Fruit fly (Drosophila melanogaster): ENCODE results near the gene CG44013.

Gene CG44013

DNA sequence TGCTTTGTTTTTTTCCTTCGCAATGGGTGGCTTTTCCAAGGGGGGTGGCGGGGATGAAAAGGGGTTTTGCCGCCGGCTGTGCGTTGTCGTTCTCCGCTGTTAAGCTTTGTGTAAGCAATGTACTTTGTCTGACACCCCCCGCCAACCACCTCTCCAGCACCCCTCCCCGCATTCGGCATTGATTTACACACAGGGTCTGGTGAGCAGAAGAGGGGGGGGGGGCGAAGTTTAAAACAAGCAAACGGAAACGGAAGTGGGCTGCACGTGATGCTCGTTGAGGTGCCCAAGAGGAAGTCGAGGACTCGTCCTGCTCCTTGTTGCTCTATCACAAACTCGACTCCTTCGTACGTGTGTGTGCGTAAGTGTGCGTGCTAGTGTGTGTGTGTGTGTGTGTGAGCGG is 7.4 kb upstream of the CG44013 start:
- TF ChIP-seq Sin3A (optimal IDR thresholded peaks at IDR 0.05) (no peak), Myc (optimal IDR thresholded peaks at IDR 0.05) (no peak), ttk (optimal IDR thresholded peaks at IDR 0.05) (no peak), insv (optimal IDR thresholded peaks at IDR 0.05) (no peak), h (optimal IDR thresholded peaks at IDR 0.05) (no peak), psq (optimal IDR thresholded peaks at IDR 0.05) (no peak)

DNA sequence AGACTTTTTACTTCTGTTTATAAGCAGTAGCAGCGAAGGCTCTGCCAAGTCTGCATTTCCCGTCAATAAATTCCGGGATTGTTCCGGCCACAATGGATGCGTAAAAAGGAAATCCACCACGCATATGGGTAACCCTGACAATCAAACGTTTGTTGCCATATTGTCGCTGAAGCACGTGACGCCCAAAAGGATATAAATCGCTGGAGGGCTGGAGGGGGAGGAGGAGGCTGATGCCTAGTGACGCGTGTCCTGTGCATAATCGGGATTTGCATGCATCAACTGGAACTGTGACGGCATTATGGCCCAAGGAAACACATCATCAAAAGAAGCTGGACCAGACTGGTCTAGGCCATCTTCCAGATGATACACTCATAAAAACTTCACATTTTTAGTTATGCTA is 3.5 kb upstream of the CG44013 start:
- TF ChIP-seq psq (optimal IDR thresholded peaks at IDR 0.05): no peak
- TF ChIP-seq h (optimal IDR thresholded peaks at IDR 0.05): no peak
- TF ChIP-seq ttk (optimal IDR thresholded peaks at IDR 0.05): no peak
- TF ChIP-seq insv (optimal IDR thresholded peaks at IDR 0.05): no peak
- TF ChIP-seq Myc (optimal IDR thresholded peaks at IDR 0.05): no peak
- no peak for TF ChIP-seq Sin3A (optimal IDR thresholded peaks at IDR 0.05)

DNA sequence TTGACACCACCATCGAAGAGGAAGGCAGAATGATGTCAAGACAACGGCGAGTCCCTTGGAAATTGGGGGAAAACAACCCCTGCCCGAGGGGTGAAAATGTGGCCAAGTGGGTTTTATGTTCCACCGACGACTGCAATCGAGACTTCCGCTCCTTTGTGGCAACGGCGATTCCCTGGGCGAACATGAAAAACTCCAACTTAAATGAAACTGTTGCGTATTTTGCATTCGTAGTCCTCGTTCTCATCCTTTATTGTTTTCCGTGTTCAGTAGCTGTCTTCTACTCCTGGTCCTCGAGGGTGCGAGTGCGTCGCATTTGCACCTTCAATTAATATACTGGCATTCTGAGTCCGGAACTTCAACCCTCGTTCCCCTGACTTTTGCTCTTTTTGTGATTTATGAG is 2.5 kb upstream of the CG44013 start:
- no peak for TF ChIP-seq Myc (optimal IDR thresholded peaks at IDR 0.05)
- no peak for TF ChIP-seq h (optimal IDR thresholded peaks at IDR 0.05)
- no peak for TF ChIP-seq psq (optimal IDR thresholded peaks at IDR 0.05)
- TF ChIP-seq ttk (optimal IDR thresholded peaks at IDR 0.05): no peak
- TF ChIP-seq insv (optimal IDR thresholded peaks at IDR 0.05): no peak
- no peak for TF ChIP-seq Sin3A (optimal IDR thresholded peaks at IDR 0.05)

DNA sequence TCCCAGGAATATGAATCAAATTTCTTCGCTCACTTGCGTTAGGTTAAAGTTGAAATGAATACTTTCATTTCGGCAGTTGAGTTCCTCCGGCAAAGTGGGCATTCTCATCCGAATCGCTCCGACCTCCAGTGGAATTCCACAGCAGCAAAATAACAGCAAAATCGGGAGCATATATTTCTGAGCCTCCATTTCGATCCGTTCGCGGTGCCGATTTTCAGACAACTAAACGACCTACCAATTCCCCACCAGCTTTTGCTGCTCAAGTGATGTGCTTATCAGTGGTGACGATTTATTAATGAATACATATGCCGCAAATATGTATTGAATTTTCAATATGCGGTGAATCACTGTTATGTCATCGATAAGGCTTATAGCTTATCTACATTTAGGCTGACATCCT is 1.1 kb downstream of the CG44013 start, which contains the start of gene CG44014:
Gene CG44014, minus strand, starts transcription at position 256 of the 400 bp plus-strand sequence.
- TF ChIP-seq Sin3A (optimal IDR thresholded peaks at IDR 0.05): no peak
- no peak for TF ChIP-seq h (optimal IDR thresholded peaks at IDR 0.05)
- no peak for TF ChIP-seq ttk (optimal IDR thresholded peaks at IDR 0.05)
- TF ChIP-seq insv (optimal IDR thresholded peaks at IDR 0.05): no peak
- no peak for TF ChIP-seq psq (optimal IDR thresholded peaks at IDR 0.05)
- TF ChIP-seq Myc (optimal IDR thresholded peaks at IDR 0.05): no peak

DNA sequence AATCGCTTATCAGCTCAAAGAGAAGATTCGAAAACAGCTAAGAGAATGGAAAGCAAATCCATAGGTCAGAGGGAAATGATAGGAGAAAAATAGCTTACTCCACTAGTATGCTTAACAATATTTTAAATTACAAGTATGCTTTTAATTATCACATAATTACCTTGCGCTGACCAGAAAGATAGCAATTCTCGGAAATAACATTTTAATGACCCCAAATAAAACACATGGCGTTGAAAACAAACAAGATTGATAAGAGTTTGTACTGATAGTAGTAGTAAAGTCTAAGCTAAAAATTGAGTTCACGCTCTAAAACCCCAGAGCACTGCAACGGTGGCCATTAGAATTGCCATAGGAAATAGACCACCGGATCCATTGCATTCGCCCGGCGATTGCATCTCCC is 2.0 kb downstream of the CG44013 start:
- TF ChIP-seq psq (optimal IDR thresholded peaks at IDR 0.05) (no peak), h (optimal IDR thresholded peaks at IDR 0.05) (no peak), insv (optimal IDR thresholded peaks at IDR 0.05) (no peak), Myc (optimal IDR thresholded peaks at IDR 0.05) (no peak), Sin3A (optimal IDR thresholded peaks at IDR 0.05) (no peak), ttk (optimal IDR thresholded peaks at IDR 0.05) (no peak)

DNA sequence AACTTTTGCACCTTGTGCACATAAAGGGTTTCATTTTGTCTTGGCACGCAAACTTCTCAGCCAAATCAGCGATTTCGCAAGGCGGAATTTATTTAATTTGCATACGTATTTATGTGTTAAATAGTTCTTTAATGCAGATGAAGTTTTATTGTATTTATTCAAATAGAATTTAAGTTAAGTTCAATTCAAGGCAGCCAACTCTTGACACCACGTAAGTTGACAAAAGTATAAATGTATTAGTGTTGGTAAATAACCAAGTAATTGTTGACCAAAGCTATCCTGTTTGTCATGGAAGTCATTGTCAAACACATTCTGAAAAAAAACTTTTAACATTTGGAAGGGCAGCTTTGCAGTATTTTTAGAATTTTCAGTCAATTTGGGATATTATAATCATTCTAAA is 15.4 kb downstream of the CG44013 start, which contains the start of gene maca:
Gene maca, plus strand, starts transcription at position 301 of the 400 bp plus-strand sequence.
- TF ChIP-seq ttk (optimal IDR thresholded peaks at IDR 0.05) (no peak), h (optimal IDR thresholded peaks at IDR 0.05) (no peak), Myc (optimal IDR thresholded peaks at IDR 0.05) (no peak), psq (optimal IDR thresholded peaks at IDR 0.05) (no peak)

DNA sequence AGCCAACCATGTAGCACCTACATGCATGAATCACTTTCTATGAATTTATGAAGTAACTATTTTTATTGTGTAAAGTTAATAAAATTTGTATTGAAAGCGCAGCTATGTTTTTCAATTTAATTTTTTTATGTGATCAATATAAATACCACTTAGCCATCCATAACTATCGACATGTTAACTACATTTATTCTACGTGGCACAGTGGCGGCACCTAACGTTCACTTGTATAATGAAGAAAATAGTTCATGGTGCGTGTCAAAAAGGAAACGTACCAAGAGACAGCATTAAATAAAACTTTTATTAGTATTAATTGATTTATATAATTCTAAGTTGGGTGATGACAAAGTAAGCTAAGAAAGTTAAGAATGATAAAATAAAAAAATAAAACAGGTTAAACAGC is 16.5 kb downstream of the CG44013 start:
- no peak for TF ChIP-seq insv (optimal IDR thresholded peaks at IDR 0.05)
- TF ChIP-seq psq (optimal IDR thresholded peaks at IDR 0.05): no peak
- no peak for TF ChIP-seq Sin3A (optimal IDR thresholded peaks at IDR 0.05)
- no peak for TF ChIP-seq Myc (optimal IDR thresholded peaks at IDR 0.05)
- TF ChIP-seq ttk (optimal IDR thresholded peaks at IDR 0.05): no peak
- TF ChIP-seq h (optimal IDR thresholded peaks at IDR 0.05): no peak

DNA sequence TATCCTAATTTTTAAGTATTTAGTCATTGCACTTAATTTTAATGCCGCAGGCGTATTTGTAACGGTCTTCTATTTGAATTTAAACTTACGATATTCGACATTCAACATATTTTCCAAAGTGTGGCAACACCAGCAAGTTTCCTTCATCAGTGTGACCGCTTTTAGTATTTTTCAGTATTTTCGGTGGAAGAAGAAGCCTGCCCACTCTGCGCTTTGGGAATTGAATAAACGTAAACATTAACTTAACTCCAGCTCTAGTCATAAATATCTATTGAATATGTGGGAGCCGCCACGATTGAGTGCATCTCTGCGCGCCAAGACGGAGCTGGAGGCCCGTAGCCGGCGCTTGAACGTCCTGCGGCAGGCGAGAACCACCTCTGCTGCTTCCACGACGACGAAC is 23.9 kb downstream of the CG44013 start, which contains the start of gene obe:
Gene obe, plus strand, starts transcription at position 185 of the 400 bp plus-strand sequence.
- TF ChIP-seq psq (optimal IDR thresholded peaks at IDR 0.05) (no peak), h (optimal IDR thresholded peaks at IDR 0.05) (no peak), Myc (optimal IDR thresholded peaks at IDR 0.05) (no peak), insv (optimal IDR thresholded peaks at IDR 0.05) (no peak), Sin3A (optimal IDR thresholded peaks at IDR 0.05) (no peak), ttk (optimal IDR thresholded peaks at IDR 0.05) (no peak)

DNA sequence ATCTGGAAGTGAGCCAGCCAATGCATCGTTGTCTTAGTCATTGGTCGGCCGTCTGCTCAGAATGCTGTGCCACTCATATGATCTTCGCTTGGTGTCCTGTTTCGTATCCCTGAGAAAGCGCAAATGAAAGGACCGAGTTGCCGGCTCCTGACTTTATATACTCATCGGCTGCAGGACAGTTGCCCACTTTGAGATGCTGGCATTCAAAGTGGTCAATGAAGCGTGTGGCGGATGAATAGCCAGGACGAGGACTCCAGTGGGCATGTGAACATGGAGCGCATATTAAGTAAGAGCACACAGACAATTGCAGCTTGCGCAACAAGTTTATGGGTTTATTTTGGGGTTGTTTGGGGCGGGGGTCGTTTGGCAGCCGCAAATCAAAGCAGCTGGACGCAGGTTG is 24.4 kb downstream of the CG44013 start, which contains the start of gene Trissin:
Gene Trissin, minus strand, starts transcription at position 101 of the 400 bp plus-strand sequence.
- TF ChIP-seq insv (optimal IDR thresholded peaks at IDR 0.05) (no peak), psq (optimal IDR thresholded peaks at IDR 0.05) (no peak), Sin3A (optimal IDR thresholded peaks at IDR 0.05) (no peak), ttk (optimal IDR thresholded peaks at IDR 0.05) (no peak), h (optimal IDR thresholded peaks at IDR 0.05) (no peak)

DNA sequence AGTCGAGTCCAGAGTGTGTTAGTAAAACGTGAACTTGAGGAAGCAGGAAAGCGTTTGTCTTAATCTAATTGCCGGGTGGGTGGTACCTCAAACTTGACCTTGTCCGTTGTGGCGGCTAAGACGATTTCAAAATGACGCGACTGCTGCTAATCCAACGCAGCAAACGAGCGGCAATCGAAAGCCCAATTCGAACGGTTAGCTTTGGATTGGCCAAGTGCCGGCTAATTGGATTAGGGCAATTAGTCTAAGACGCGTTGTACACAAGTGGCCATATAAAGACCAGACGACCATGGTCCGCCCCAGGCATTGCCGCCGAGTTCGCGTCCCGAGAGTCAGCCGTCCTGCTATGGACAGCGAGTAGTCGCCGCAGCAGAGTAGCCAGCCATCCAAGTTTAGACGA is 26.9 kb downstream of the CG44013 start, which contains the start of gene Rh6:
Gene Rh6, plus strand, starts transcription at position 301 of the 400 bp plus-strand sequence.
- TF ChIP-seq h (optimal IDR thresholded peaks at IDR 0.05) (no peak), Sin3A (optimal IDR thresholded peaks at IDR 0.05) (no peak), ttk (optimal IDR thresholded peaks at IDR 0.05) (no peak), psq (optimal IDR thresholded peaks at IDR 0.05) (no peak), Myc (optimal IDR thresholded peaks at IDR 0.05) (no peak), insv (optimal IDR thresholded peaks at IDR 0.05) (no peak)

DNA sequence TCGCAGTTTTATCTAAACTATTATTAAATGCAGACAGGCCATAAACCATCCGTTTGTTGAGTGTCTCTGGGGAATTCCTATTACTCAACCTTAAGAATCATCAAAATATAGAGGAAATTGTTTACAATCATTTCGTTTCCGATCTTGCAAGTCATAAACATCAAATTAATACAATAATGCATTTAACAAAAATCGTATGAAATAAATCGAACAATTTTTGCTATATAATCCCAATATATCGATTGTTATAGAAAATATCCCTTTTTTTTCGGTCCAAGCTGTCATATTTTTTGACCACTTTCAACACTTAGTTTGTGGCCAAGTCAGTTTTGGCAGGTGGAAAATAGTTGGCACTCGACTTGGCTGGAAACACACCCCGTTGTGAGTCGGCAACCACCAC is 28.1 kb downstream of the CG44013 start, which contains the start of gene B9d1:
Gene B9d1, plus strand, starts transcription at position 301 of the 400 bp plus-strand sequence.
- TF ChIP-seq Sin3A (optimal IDR thresholded peaks at IDR 0.05): no peak
- TF ChIP-seq Myc (optimal IDR thresholded peaks at IDR 0.05): no peak
- no peak for TF ChIP-seq psq (optimal IDR thresholded peaks at IDR 0.05)
- no peak for TF ChIP-seq insv (optimal IDR thresholded peaks at IDR 0.05)
- TF ChIP-seq ttk (optimal IDR thresholded peaks at IDR 0.05): no peak
- no peak for TF ChIP-seq h (optimal IDR thresholded peaks at IDR 0.05)

DNA sequence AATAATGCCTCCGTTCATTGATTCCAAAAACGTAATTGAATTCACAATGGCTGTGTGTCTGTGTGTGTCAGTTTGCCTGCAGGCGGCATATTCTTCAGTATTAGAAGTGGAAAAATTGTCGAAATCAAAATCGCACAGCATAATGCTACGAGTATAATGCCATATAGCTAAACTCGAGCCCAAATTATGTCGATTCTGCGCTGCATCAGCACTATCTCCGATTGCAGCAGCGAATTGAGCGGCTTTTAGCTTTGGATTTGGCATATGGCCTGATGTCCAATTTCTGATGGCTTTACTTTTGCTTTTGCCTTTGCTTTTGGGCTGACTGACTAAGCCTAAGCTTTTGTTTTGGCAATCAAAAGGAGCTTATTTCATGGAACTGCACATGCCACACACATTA is 29.6 kb downstream of the CG44013 start:
- TF ChIP-seq h (optimal IDR thresholded peaks at IDR 0.05): no peak
- TF ChIP-seq psq (optimal IDR thresholded peaks at IDR 0.05): no peak
- TF ChIP-seq Myc (optimal IDR thresholded peaks at IDR 0.05): no peak
- TF ChIP-seq insv (optimal IDR thresholded peaks at IDR 0.05): no peak
- no peak for TF ChIP-seq Sin3A (optimal IDR thresholded peaks at IDR 0.05)
- TF ChIP-seq ttk (optimal IDR thresholded peaks at IDR 0.05): no peak

All from Kc167 (cell line).